Worm (Caenorhabditis elegans) whole organism, young adult: ENCODE data around the gene clh-1.

ENCODE experiments used
- D2030.7 ChIP-seq: fragments of 200-800 bp; sonication (Bioruptor generic); IDR thresholded peaks from 2 replicates; pipeline ENCODE4 v1.3.6; 2022; ENCODE audit warnings: missing genetic modification reagents, missing genetic modification characterization, missing compliant biosample characterization
- dox-1 ChIP-seq: fragments of 200-800 bp; sonication (Bioruptor generic); IDR thresholded peaks from 2 replicates; pipeline ENCODE4 v1.3.6; 2022; ENCODE audit warnings: missing genetic modification reagents, missing genetic modification characterization, missing compliant biosample characterization
- ets-4 ChIP-seq: fragments of 200-800 bp; sonication (Bioruptor generic); optimal IDR thresholded peaks from 2 replicates; lab custom pipeline; 2018; ENCODE audit warnings: mild to moderate bottlenecking, missing genetic modification characterization, missing compliant biosample characterization
- him-1 ChIP-seq: sonication (generic microtip); optimal IDR thresholded peaks from 2 replicates; lab custom pipeline; 2016; ENCODE audit warnings: missing genotype, missing genetic modification reagents, missing genetic modification characterization, missing compliant biosample characterization
- nhr-120 ChIP-seq: fragments of 200-800 bp; sonication (Bioruptor generic); IDR thresholded peaks from 2 replicates; pipeline ENCODE4 v1.3.6; 2022; ENCODE audit warnings: missing genetic modification characterization, missing compliant biosample characterization
- ztf-22 ChIP-seq: fragments of 200-800 bp; sonication (Bioruptor generic); optimal IDR thresholded peaks from 2 replicates; lab custom pipeline; 2018; ENCODE audit warnings: mild to moderate bottlenecking, missing genetic modification characterization, moderate library complexity, missing compliant biosample characterization

DNA sequence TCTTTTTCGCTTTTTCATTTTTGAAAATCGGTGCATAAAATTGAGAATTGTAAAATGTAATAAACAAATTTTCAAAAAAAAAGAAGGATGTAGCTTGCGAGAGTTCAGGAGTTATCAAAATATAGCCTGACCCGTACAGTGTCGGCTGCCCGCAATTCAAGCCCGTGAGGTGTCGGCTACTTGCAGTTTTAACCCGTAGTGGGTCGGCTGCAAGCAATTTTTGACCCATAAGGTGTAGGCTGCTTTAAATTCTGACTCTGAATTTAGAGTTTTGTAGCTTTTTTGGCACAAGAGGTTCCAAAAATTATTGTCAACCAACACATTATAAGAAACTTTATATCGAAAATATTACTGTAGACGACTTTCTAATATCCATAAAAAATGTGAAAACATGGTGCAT, 10.3 kb downstream of the clh-1 start:
- TF ChIP-seq ets-4 (GFP tag; lab: Kevin White, UChicago) = no peak
- no peak for TF ChIP-seq ztf-22 (GFP tag; lab: Kevin White, UChicago)
- TF ChIP-seq nhr-120 (GFP tag; lab: Robert Waterston, UW) = no peak
- no peak for TF ChIP-seq D2030.7 (GFP tag; lab: Robert Waterston, UW)
- TF ChIP-seq him-1 (tag; lab: Kevin White, UChicago) = no peak
- no peak for TF ChIP-seq dox-1 (GFP tag; lab: Robert Waterston, UW)
